Fruit fly (Drosophila melanogaster) whole organism, embryonic: ENCODE measurements around the gene Neurl4.

Source experiments
- CG10366 ChIP-seq: fragments of 200-800 bp; sonication (Bioruptor generic); IDR thresholded peaks from 2 replicates; pipeline ENCODE4 v1.3.6; 2022; ENCODE audit warnings: missing biosample characterization, missing genetic modification characterization
- CG10462 ChIP-seq: fragments of 200-800 bp; sonication (Bioruptor generic); optimal IDR thresholded peaks from 2 replicates; lab custom pipeline; 2016; ENCODE audit warnings: missing biosample characterization, missing genetic modification characterization
- CG10654 ChIP-seq: fragments of 200-800 bp; sonication (Bioruptor generic); optimal IDR thresholded peaks from 2 replicates; lab custom pipeline; 2016; ENCODE audit warnings: missing biosample characterization, missing genetic modification characterization
- CG11504 ChIP-seq: fragments of 200-800 bp; sonication (Bioruptor generic); optimal IDR thresholded peaks from 3 replicates; lab custom pipeline; 2019; ENCODE audit warnings: missing biosample characterization, mild to moderate bottlenecking, missing genetic modification characterization, moderate library complexity
- CG12744 ChIP-seq: fragments of 200-800 bp; sonication (Bioruptor generic); optimal IDR thresholded peaks from 2 replicates; lab custom pipeline; 2016; ENCODE audit warnings: missing biosample characterization, missing genetic modification characterization
- CG15601 ChIP-seq: fragments of 200-800 bp; sonication (Bioruptor generic); optimal IDR thresholded peaks from 3 replicates; lab custom pipeline; 2019; ENCODE audit warnings: missing biosample characterization, mild to moderate bottlenecking, missing genetic modification characterization, moderate library complexity
- CG1602 ChIP-seq: fragments of 200-800 bp; sonication (Bioruptor generic); optimal IDR thresholded peaks from 3 replicates; lab custom pipeline; 2016; ENCODE audit warnings: missing biosample characterization, missing genetic modification characterization
- CG1603 ChIP-seq: fragments of 200-800 bp; sonication (Bioruptor generic); optimal IDR thresholded peaks from 2 replicates; lab custom pipeline; 2019; ENCODE audit warnings: missing biosample characterization, mild to moderate bottlenecking, missing genetic modification characterization, moderate library complexity
- CG17328 ChIP-seq: fragments of 200-800 bp; sonication (Bioruptor generic); IDR thresholded peaks from 2 replicates; pipeline ENCODE4 v1.3.6; 2022; ENCODE audit warnings: missing biosample characterization, missing genetic modification characterization
- CG18599 ChIP-seq: fragments of 200-800 bp; sonication (Bioruptor generic); optimal IDR thresholded peaks from 3 replicates; lab custom pipeline; 2017; ENCODE audit warnings: missing biosample characterization, missing genetic modification characterization, mild to moderate bottlenecking, moderate library complexity, missing genetic modification reagents
- CG33557 ChIP-seq: fragments of 200-800 bp; sonication (Bioruptor generic); optimal IDR thresholded peaks from 2 replicates; lab custom pipeline; 2019; ENCODE audit warnings: missing biosample characterization, mild to moderate bottlenecking, missing genetic modification characterization, moderate library complexity
- CG42726 ChIP-seq: fragments of 200-800 bp; sonication (Bioruptor generic); IDR thresholded peaks from 2 replicates; pipeline ENCODE4 v1.3.6; 2022; ENCODE audit warnings: missing biosample characterization, missing genetic modification characterization; ENCODE audit not compliant: partially characterized antibody
- CG4360 ChIP-seq: fragments of 200-800 bp; sonication (Bioruptor generic); IDR thresholded peaks from 2 replicates; pipeline ENCODE4 v1.3.6; 2022; ENCODE audit warnings: missing biosample characterization, missing genetic modification characterization
- CG4854 ChIP-seq: fragments of 200-800 bp; sonication (Bioruptor generic); optimal IDR thresholded peaks from 2 replicates; lab custom pipeline; 2016; ENCODE audit warnings: missing biosample characterization, missing genetic modification characterization, inconsistent platforms
- CG5245 ChIP-seq: fragments of 200-800 bp; sonication (Bioruptor generic); optimal IDR thresholded peaks from 3 replicates; lab custom pipeline; 2016; ENCODE audit warnings: missing biosample characterization, missing genetic modification characterization
- CG6654 ChIP-seq: fragments of 200-800 bp; sonication (Bioruptor generic); optimal IDR thresholded peaks from 2 replicates; lab custom pipeline; 2017; ENCODE audit warnings: missing biosample characterization, mild to moderate bottlenecking, missing genetic modification characterization
- CG7271 ChIP-seq: fragments of 200-800 bp; sonication (Bioruptor generic); optimal IDR thresholded peaks from 2 replicates; lab custom pipeline; 2018; ENCODE audit warnings: missing biosample characterization, mild to moderate bottlenecking, missing genetic modification characterization, moderate library complexity
- CG8359 ChIP-seq: fragments of 200-800 bp; sonication (Bioruptor generic); optimal IDR thresholded peaks from 2 replicates; lab custom pipeline; 2017; ENCODE audit warnings: missing biosample characterization, mild to moderate bottlenecking, missing genetic modification characterization, borderline replicate concordance
- CG8924 ChIP-seq: fragments of 200-800 bp; optimal IDR thresholded peaks from 3 replicates; lab custom pipeline; 2019; ENCODE audit warnings: missing biosample characterization, mild to moderate bottlenecking, missing genetic modification characterization, moderate library complexity
- CG9817 ChIP-seq: fragments of 200-800 bp; sonication (Bioruptor generic); optimal IDR thresholded peaks from 2 replicates; lab custom pipeline; 2018; ENCODE audit warnings: missing biosample characterization, mild to moderate bottlenecking, missing genetic modification characterization, moderate library complexity
- Chrac-16 ChIP-seq: fragments of 200-800 bp; sonication (Bioruptor generic); optimal IDR thresholded peaks from 3 replicates; lab custom pipeline; 2016; ENCODE audit warnings: missing biosample characterization, missing genetic modification characterization
- CrebB ChIP-seq: fragments of 200-800 bp; sonication (Bioruptor generic); optimal IDR thresholded peaks from 3 replicates; lab custom pipeline; 2018; ENCODE audit warnings: missing biosample characterization, mild to moderate bottlenecking, missing genetic modification characterization
- E2f1 ChIP-seq: fragments of 200-800 bp; sonication (Bioruptor generic); IDR thresholded peaks from 2 replicates; pipeline ENCODE4 v1.3.6; 2022; ENCODE audit warnings: missing biosample characterization, missing genetic modification characterization
- Lhr ChIP-seq: fragments of 200-800 bp; sonication (Bioruptor generic); optimal IDR thresholded peaks from 3 replicates; lab custom pipeline; 2017; ENCODE audit warnings: mild to moderate bottlenecking, missing biosample characterization, missing genetic modification reagents, missing genetic modification characterization
- MTF-1 ChIP-seq: fragments of 200-800 bp; sonication (Bioruptor generic); optimal IDR thresholded peaks from 2 replicates; lab custom pipeline; 2018; ENCODE audit warnings: missing biosample characterization, mild to moderate bottlenecking, missing genetic modification characterization, borderline replicate concordance
- Mes4 ChIP-seq: fragments of 200-800 bp; sonication (Bioruptor generic); optimal IDR thresholded peaks from 2 replicates; lab custom pipeline; 2016; ENCODE audit warnings: missing biosample characterization, missing genetic modification characterization
- Myb ChIP-seq: fragments of 200-800 bp; sonication (Bioruptor generic); optimal IDR thresholded peaks from 2 replicates; lab custom pipeline; 2016; ENCODE audit warnings: missing biosample characterization, missing genetic modification characterization
- NfI ChIP-seq: fragments of 200-800 bp; sonication (Bioruptor generic); optimal IDR thresholded peaks from 3 replicates; lab custom pipeline; 2018; ENCODE audit warnings: missing biosample characterization, mild to moderate bottlenecking, missing genetic modification characterization, moderate library complexity
- Optix ChIP-seq: fragments of 200-800 bp; sonication (Bioruptor generic); IDR thresholded peaks from 3 replicates; pipeline ENCODE4 v1.3.6; 2022; ENCODE audit warnings: missing biosample characterization, missing genetic modification characterization
- Trl ChIP-seq, 3 experiments: fragments of >200 bp in 2 of 3; fragments of 200-800 bp in 1 of 3; sonication (Bioruptor generic) in 1 of 3; optimal IDR thresholded peaks; 2 replicates in 1 of 3; 3 replicates in 2 of 3; lab custom pipeline; 2016 to 2017; ENCODE audit warnings: missing biosample characterization in 1 of 3, missing genetic modification characterization in 1 of 3
- al ChIP-seq: fragments of 200-800 bp; sonication (Bioruptor generic); IDR thresholded peaks from 2 replicates; pipeline ENCODE4 v1.3.6; 2022; ENCODE audit warnings: missing biosample characterization, missing genetic modification characterization
- amos ChIP-seq: fragments of 200-800 bp; sonication (Bioruptor generic); IDR thresholded peaks from 2 replicates; pipeline ENCODE4 v1.3.6; 2022; ENCODE audit warnings: missing biosample characterization, missing genetic modification characterization; ENCODE audit not compliant: partially characterized antibody
- ase ChIP-seq: fragments of 200-800 bp; sonication (Bioruptor generic); IDR thresholded peaks from 3 replicates; pipeline ENCODE4 v1.3.6; 2022; ENCODE audit warnings: missing biosample characterization, missing genetic modification characterization
- cg ChIP-seq: fragments of 200-800 bp; sonication (Bioruptor generic); optimal IDR thresholded peaks from 3 replicates; lab custom pipeline; 2019; ENCODE audit warnings: missing biosample characterization, mild to moderate bottlenecking, missing genetic modification characterization, moderate library complexity
- ci ChIP-seq: fragments of 200-800 bp; sonication (Bioruptor generic); IDR thresholded peaks from 3 replicates; pipeline ENCODE4 v1.3.6; 2022; ENCODE audit warnings: missing biosample characterization, missing genetic modification characterization
- crol ChIP-seq: fragments of 200-800 bp; sonication (Bioruptor generic); IDR thresholded peaks from 2 replicates; pipeline ENCODE4 v1.3.6; 2022; ENCODE audit warnings: missing biosample characterization, missing genetic modification characterization
- da ChIP-seq: fragments of 200-800 bp; sonication (Bioruptor generic); optimal IDR thresholded peaks from 2 replicates; lab custom pipeline; 2016; ENCODE audit warnings: missing biosample characterization, missing genetic modification characterization
- danr ChIP-seq: fragments of 200-800 bp; sonication (Bioruptor generic); IDR thresholded peaks from 2 replicates; pipeline ENCODE4 v1.3.6; 2022; ENCODE audit warnings: missing biosample characterization, missing genetic modification characterization
- gce ChIP-seq: fragments of 200-800 bp; sonication (Bioruptor generic); IDR thresholded peaks from 3 replicates; pipeline ENCODE4 v1.3.6; 2022; ENCODE audit warnings: missing biosample characterization, missing genetic modification characterization
- grn ChIP-seq: fragments of 200-800 bp; sonication (Bioruptor generic); optimal IDR thresholded peaks from 3 replicates; lab custom pipeline; 2017; ENCODE audit warnings: missing biosample characterization, missing genetic modification characterization
- gsb ChIP-seq: fragments of 200-800 bp; sonication (Bioruptor generic); IDR thresholded peaks from 2 replicates; pipeline ENCODE4 v1.3.6; 2022; ENCODE audit warnings: missing biosample characterization, missing genetic modification characterization
- jing ChIP-seq: fragments of 200-800 bp; sonication (Bioruptor generic); optimal IDR thresholded peaks from 2 replicates; lab custom pipeline; 2018; ENCODE audit warnings: missing biosample characterization, mild to moderate bottlenecking, missing genetic modification characterization
- klu ChIP-seq: fragments of 200-800 bp; sonication (Bioruptor generic); IDR thresholded peaks from 2 replicates; pipeline ENCODE4 v1.3.6; 2022; ENCODE audit warnings: missing biosample characterization, missing genetic modification characterization
- knrl ChIP-seq: fragments of 200-800 bp; sonication (Bioruptor generic); IDR thresholded peaks from 3 replicates; pipeline ENCODE4 v1.3.6; 2022; ENCODE audit warnings: missing biosample characterization, missing genetic modification characterization; ENCODE audit not compliant: partially characterized antibody
- lab ChIP-seq: fragments of 200-800 bp; sonication (Bioruptor generic); optimal IDR thresholded peaks from 3 replicates; lab custom pipeline; 2017; ENCODE audit warnings: missing biosample characterization, missing genetic modification characterization, mild to moderate bottlenecking, moderate library complexity, missing genetic modification reagents
- mirr ChIP-seq: fragments of 200-800 bp; sonication (Bioruptor generic); optimal IDR thresholded peaks from 3 replicates; lab custom pipeline; 2018; ENCODE audit warnings: missing biosample characterization, mild to moderate bottlenecking, missing genetic modification characterization
- psq ChIP-seq: fragments of 200-800 bp; sonication (Bioruptor generic); optimal IDR thresholded peaks from 2 replicates; lab custom pipeline; 2017; ENCODE audit warnings: missing biosample characterization, missing genetic modification characterization
- pum ChIP-seq: fragments of 200-800 bp; sonication (Bioruptor generic); optimal IDR thresholded peaks from 2 replicates; lab custom pipeline; 2016; ENCODE audit warnings: missing biosample characterization, missing genetic modification characterization
- pzg ChIP-seq: fragments of 200-800 bp; sonication (Bioruptor generic); optimal IDR thresholded peaks from 3 replicates; lab custom pipeline; 2018; ENCODE audit warnings: missing biosample characterization, mild to moderate bottlenecking, missing genetic modification characterization, moderate library complexity
- scrt ChIP-seq: fragments of 200-800 bp; sonication (Bioruptor generic); optimal IDR thresholded peaks from 2 replicates; lab custom pipeline; 2018; ENCODE audit warnings: missing biosample characterization, mild to moderate bottlenecking, missing genetic modification characterization, moderate library complexity
- so ChIP-seq: fragments of 200-800 bp; sonication (Bioruptor generic); IDR thresholded peaks from 3 replicates; pipeline ENCODE4 v1.3.6; 2022; ENCODE audit warnings: missing biosample characterization, missing genetic modification characterization

Neurl4 gene

DNA sequence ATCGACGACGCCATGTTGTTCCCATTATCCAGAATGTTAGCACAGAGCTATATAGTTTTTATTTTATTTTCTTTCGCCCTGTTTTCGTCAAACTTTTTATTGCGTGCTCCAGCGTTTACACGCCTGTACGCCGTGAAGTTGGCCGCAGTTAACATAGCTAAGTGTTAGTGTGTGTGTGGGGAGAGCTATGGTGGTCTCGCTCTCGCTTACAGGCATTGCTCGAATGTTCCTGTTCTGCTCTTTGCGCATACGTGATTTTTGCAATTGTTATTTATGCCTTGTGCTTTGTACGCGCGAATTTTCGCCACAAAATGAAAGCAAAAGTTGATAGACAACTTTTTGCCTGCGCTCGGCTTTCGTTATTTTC is 45.7 kb downstream of the Neurl4 start (continued):
- TF ChIP-seq da (GFP tag; lab: Kevin White, UChicago) (no peak), ase (GFP tag; lab: Robert Waterston, UW) (no peak), CG11504 (tag; lab: Kevin White, UChicago) (no peak), Myb (GFP tag; lab: Kevin White, UChicago) (no peak), jing (GFP tag; lab: Kevin White, UChicago) (no peak), CG42726 (GFP tag; lab: Robert Waterston, UW) (no peak), Lhr (no peak), knrl (GFP tag; lab: Robert Waterston, UW) (no peak), so (GFP tag; lab: Robert Waterston, UW) (no peak), Trl (optimal IDR thresholded peaks at IDR 0.05; lab: Kevin White, UChicago) (no peak), Trl (GFP tag; optimal IDR thresholded peaks at IDR 0.05; lab: Kevin White, UChicago) (no peak), Mes4 (GFP tag; lab: Kevin White, UChicago) (no peak), MTF-1 (GFP tag; lab: Kevin White, UChicago) (peak; percentile 64), cg (GFP tag; lab: Kevin White, UChicago) (peak; percentile 91), ci (peak; percentile 82), CG17328 (GFP tag; lab: Robert Waterston, UW) (peak; percentile 32; the same call in 1 of the 2 replicates), CG10654 (no peak), crol (no peak), CrebB (tag; lab: Kevin White, UChicago) (no peak), psq (GFP tag; lab: Kevin White, UChicago) (peak; percentile 99), scrt (peak; percentile 52), CG5245 (no peak), CG8359 (GFP tag; lab: Kevin White, UChicago) (no peak), danr (GFP tag; lab: Robert Waterston, UW) (no peak), NfI (GFP tag; lab: Kevin White, UChicago) (peak; percentile 36), E2f1 (GFP tag; lab: Robert Waterston, UW) (no peak), CG18599 (GFP tag; lab: Kevin White, UChicago) (peak; percentile 24), CG15601 (no peak), CG6654 (GFP tag; lab: Kevin White, UChicago) (no peak), CG12744 (GFP tag; lab: Kevin White, UChicago) (no peak), Optix (GFP tag; lab: Robert Waterston, UW) (no peak), CG4854 (GFP tag; lab: Kevin White, UChicago) (no peak), CG1602 (GFP tag; lab: Kevin White, UChicago) (no peak), klu (GFP tag; lab: Robert Waterston, UW) (no peak), CG4360 (GFP tag; lab: Robert Waterston, UW) (0 out of 2 replicates have a peak, but pooled peaks have one; percentile 58), mirr (peak; percentile 71), CG7271 (no peak), CG10462 (GFP tag; lab: Kevin White, UChicago) (no peak), pum (no peak), al (GFP tag; lab: Robert Waterston, UW) (no peak), lab (GFP tag; lab: Kevin White, UChicago) (peak; percentile 20), grn (GFP tag; lab: Kevin White, UChicago) (no peak), Chrac-16 (GFP tag; lab: Kevin White, UChicago) (no peak), CG33557 (GFP tag; lab: Kevin White, UChicago) (peak; percentile 37), amos (GFP tag; lab: Robert Waterston, UW) (peak; percentile 15; the same call in 1 of the 2 replicates), gce (GFP tag; lab: Robert Waterston, UW) (0 out of 3 replicates have a peak, but pooled peaks have one; percentile 26), CG9817 (tag; lab: Kevin White, UChicago) (no peak), gsb (GFP tag; lab: Robert Waterston, UW) (no peak), CG8924 (tag; lab: Kevin White, UChicago) (peak; percentile 68), CG1603 (tag; lab: Kevin White, UChicago) (no peak), CG10366 (GFP tag; lab: Robert Waterston, UW) (peak; percentile 13; the same call in 1 of the 2 replicates), pzg (GFP tag; lab: Kevin White, UChicago) (peak; percentile 54)
